Fruit fly (Drosophila melanogaster): Measurements from ENCODE around the gene Ir7f.

Ir7f gene

DNA sequence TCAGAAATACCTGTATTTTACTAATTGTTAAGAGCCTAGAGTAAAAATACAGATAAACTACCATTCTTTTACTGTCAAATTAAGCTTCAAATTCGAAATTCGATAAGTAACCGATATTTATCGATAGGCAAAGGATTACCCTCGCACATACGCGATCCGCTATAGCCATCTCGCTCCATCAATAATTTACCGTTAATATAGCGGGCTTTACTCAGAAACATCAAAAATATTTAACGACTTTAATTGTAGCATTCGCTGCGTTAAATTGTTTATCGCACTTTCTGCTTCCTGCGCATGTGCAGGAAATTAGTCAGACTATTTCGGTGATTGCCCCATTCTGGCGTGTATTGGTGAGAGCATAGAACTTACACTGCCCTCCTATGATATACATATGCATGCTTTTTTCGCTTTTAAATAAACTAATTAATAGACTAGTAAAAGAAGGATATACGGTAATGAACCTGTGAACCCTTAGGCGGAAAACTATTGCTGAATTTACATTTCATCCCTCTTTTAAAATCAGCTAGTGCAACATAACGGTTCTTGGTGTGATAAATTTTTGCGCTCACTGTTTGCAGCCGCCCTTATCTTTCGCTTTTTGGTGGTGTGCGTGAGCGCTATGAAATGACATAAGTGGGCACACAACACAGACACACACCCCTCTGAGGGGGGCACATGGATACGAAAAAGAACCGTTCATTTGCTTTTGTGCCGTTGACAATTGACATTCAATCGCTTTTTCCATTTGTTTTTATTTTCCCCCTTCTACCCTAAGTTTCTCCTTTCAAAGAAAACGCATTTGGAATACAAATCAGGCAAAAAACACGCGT is 24.6 kb upstream of the Ir7f start, which contains the start of the genes dpr14 and spidey (continued):
- peak; percentile 96 for TF ChIP-seq CG2678 (tag; optimal IDR thresholded peaks at IDR 0.05)
- peak; percentile 79 for TF ChIP-seq wor (GFP tag; IDR thresholded peaks at IDR 0.05)
- TF ChIP-seq Rfx (GFP tag; IDR thresholded peaks at IDR 0.05), result peak; percentile 94
- TF ChIP-seq CG10543 (GFP tag; optimal IDR thresholded peaks at IDR 0.05), result peak; percentile 95
- peak; percentile 87 for TF ChIP-seq zfh1 (GFP tag; IDR thresholded peaks at IDR 0.05)
- TF ChIP-seq CG2202 (tag; optimal IDR thresholded peaks at IDR 0.05), result peak; percentile 75
- peak; percentile 62 for TF ChIP-seq CG10462 (GFP tag; optimal IDR thresholded peaks at IDR 0.05)
- no peak for TF ChIP-seq hbn (GFP tag; IDR thresholded peaks at IDR 0.05; ENCODE audit: partially characterized antibody)
- TF ChIP-seq eve (GFP tag; optimal IDR thresholded peaks at IDR 0.05), result no peak
- TF ChIP-seq pita (GFP tag; optimal IDR thresholded peaks at IDR 0.05), result no peak
- TF ChIP-seq CG15514 (GFP tag; optimal IDR thresholded peaks at IDR 0.05), result peak; percentile 84
- TF ChIP-seq pfk (GFP tag; optimal IDR thresholded peaks at IDR 0.05), result peak; percentile 12
- peak; percentile 75 for TF ChIP-seq Myb (GFP tag; optimal IDR thresholded peaks at IDR 0.05)
- peak; percentile 95 for TF ChIP-seq CG12769 (tag; optimal IDR thresholded peaks at IDR 0.05)
- peak; percentile 74 for TF ChIP-seq Nf-YB (GFP tag; optimal IDR thresholded peaks at IDR 0.05)
- peak; percentile 37 for TF ChIP-seq fd102C (GFP tag; optimal IDR thresholded peaks at IDR 0.05)
- TF ChIP-seq CG32532 (GFP tag; IDR thresholded peaks at IDR 0.05), result peak; percentile 94
- TF ChIP-seq CG1792 (GFP tag; optimal IDR thresholded peaks at IDR 0.05), result peak; percentile 90
- TF ChIP-seq CG2116 (GFP tag; optimal IDR thresholded peaks at IDR 0.05), result peak; percentile 66
- peak; percentile 73 for TF ChIP-seq CG10654 (GFP tag; optimal IDR thresholded peaks at IDR 0.05)
- peak; percentile 96 for TF ChIP-seq CG2120 (GFP tag; optimal IDR thresholded peaks at IDR 0.05)
- TF ChIP-seq prd (optimal IDR thresholded peaks at IDR 0.05), result no peak
- TF ChIP-seq prd (GFP tag; IDR thresholded peaks at IDR 0.05), result peak; percentile 93
- TF ChIP-seq Deaf1 (tag; optimal IDR thresholded peaks at IDR 0.05), result peak; percentile 69
- TF ChIP-seq kay (GFP tag; optimal IDR thresholded peaks at IDR 0.05), result peak; percentile 71
- TF ChIP-seq CG33557 (GFP tag; optimal IDR thresholded peaks at IDR 0.05), result peak; percentile 77
- TF ChIP-seq CG8281 (tag; optimal IDR thresholded peaks at IDR 0.05), result peak; percentile 61
- TF ChIP-seq CG31441 (GFP tag; IDR thresholded peaks at IDR 0.05), result peak; percentile 88
- no peak for TF ChIP-seq Elba2 (GFP tag; optimal IDR thresholded peaks at IDR 0.05)
- TF ChIP-seq CG31365 (tag; optimal IDR thresholded peaks at IDR 0.05), result peak; percentile 80
- TF ChIP-seq stc (GFP tag; IDR thresholded peaks at IDR 0.05), result peak; percentile 86
- peak; percentile 85 for TF ChIP-seq B-H1 (GFP tag; IDR thresholded peaks at IDR 0.05)
- peak; percentile 94 for TF ChIP-seq cg (GFP tag; optimal IDR thresholded peaks at IDR 0.05)
- TF ChIP-seq wek (GFP tag; optimal IDR thresholded peaks at IDR 0.05), result peak; percentile 71
- peak; percentile 98 for TF ChIP-seq row (GFP tag; IDR thresholded peaks at IDR 0.05)
- TF ChIP-seq CG34422 (GFP tag; IDR thresholded peaks at IDR 0.05), result peak; percentile 91
- TF ChIP-seq Xbp1 (GFP tag; optimal IDR thresholded peaks at IDR 0.05), result peak; percentile 90
- peak; percentile 38 for TF ChIP-seq NK7.1 (GFP tag; optimal IDR thresholded peaks at IDR 0.05)
- TF ChIP-seq Asciz (GFP tag; optimal IDR thresholded peaks at IDR 0.05), result peak; percentile 77
- peak; percentile 84 for TF ChIP-seq fd3F (GFP tag; optimal IDR thresholded peaks at IDR 0.05)
- TF ChIP-seq CG12391 (tag; optimal IDR thresholded peaks at IDR 0.05), result peak; percentile 91
- peak; percentile 74 for TF ChIP-seq fd64A (GFP tag; optimal IDR thresholded peaks at IDR 0.05)
- TF ChIP-seq ato (GFP tag; IDR thresholded peaks at IDR 0.05; ENCODE audit: partially characterized antibody), result no peak
- TF ChIP-seq CG4854 (GFP tag; optimal IDR thresholded peaks at IDR 0.05), result peak; percentile 83
- TF ChIP-seq CG30403 (GFP tag; optimal IDR thresholded peaks at IDR 0.05), result peak; percentile 88
- peak; percentile 73 for TF ChIP-seq CG9876 (GFP tag; optimal IDR thresholded peaks at IDR 0.05)
- peak; percentile 91 for TF ChIP-seq CG9817 (tag; optimal IDR thresholded peaks at IDR 0.05)
- TF ChIP-seq ATbp (GFP tag; optimal IDR thresholded peaks at IDR 0.05), result peak; percentile 89
- peak; percentile 84 for TF ChIP-seq CG15601 (tag; optimal IDR thresholded peaks at IDR 0.05)
